1 fruit fly cellular context compared by ENCODE assay signal in genomic region chr3R:22356464-22357410, dm6.
TF ChIP-seq lines count a peak whose summit lies in the region.

Gene Sar1 (plus strand): TSS chr3R:22356685.

TF ChIP-seq in whole organism, embryonic, 481 proteins besides CTCF, POLR2A, EP300 and RAD21 (continued from another document):
- peak; percentile 45 for TF ChIP-seq tx (GFP tag; optimal IDR thresholded peaks at IDR 0.05; lab: Kevin White, UChicago)
TF ChIP-seq in whole organism, embryonic: peak in this region for 209.
